Fruit fly (Drosophila melanogaster) whole organism, embryonic: ENCODE results near the gene mh.
A peak's percentile ranks its signal among the peaks of the same experiment; 100 is the strongest.

Source experiments
- Atf6 ChIP-seq: fragments of 200-800 bp; sonication (Bioruptor generic); IDR thresholded peaks from 2 replicates; pipeline ENCODE4 v1.3.6; 2022; ENCODE audit warnings: missing biosample characterization, missing genetic modification characterization
- CG10366 ChIP-seq: fragments of 200-800 bp; sonication (Bioruptor generic); IDR thresholded peaks from 2 replicates; pipeline ENCODE4 v1.3.6; 2022; ENCODE audit warnings: missing biosample characterization, missing genetic modification characterization
- CG12659 ChIP-seq: fragments of 200-800 bp; sonication (Bioruptor generic); optimal IDR thresholded peaks from 3 replicates; lab custom pipeline; 2017; ENCODE audit warnings: mild to moderate bottlenecking, missing biosample characterization, missing genetic modification reagents, missing genetic modification characterization
- CG13894 ChIP-seq: fragments of 200-800 bp; sonication (Bioruptor generic); optimal IDR thresholded peaks from 3 replicates; lab custom pipeline; 2018; ENCODE audit warnings: missing biosample characterization, mild to moderate bottlenecking, missing genetic modification characterization, moderate library complexity
- CG14710 ChIP-seq: fragments of 200-800 bp; sonication (Bioruptor generic); optimal IDR thresholded peaks from 3 replicates; lab custom pipeline; 2019; ENCODE audit warnings: missing biosample characterization, mild to moderate bottlenecking, missing genetic modification characterization, moderate library complexity
- CG15011 ChIP-seq: fragments of 200-800 bp; sonication (Bioruptor generic); optimal IDR thresholded peaks from 3 replicates; lab custom pipeline; 2018; ENCODE audit warnings: missing biosample characterization, mild to moderate bottlenecking, missing genetic modification characterization
- CG1647 ChIP-seq: fragments of 200-800 bp; sonication (Bioruptor generic); optimal IDR thresholded peaks from 3 replicates; lab custom pipeline; 2016; ENCODE audit warnings: missing biosample characterization, missing genetic modification characterization
- CG16813 ChIP-seq: fragments of 200-800 bp; sonication (Bioruptor generic); IDR thresholded peaks from 3 replicates; pipeline ENCODE4 v1.3.6; 2022; ENCODE audit warnings: missing biosample characterization, missing genetic modification characterization; ENCODE audit not compliant: partially characterized antibody
- CG18262 ChIP-seq: fragments of 200-800 bp; optimal IDR thresholded peaks from 3 replicates; lab custom pipeline; 2019; ENCODE audit warnings: missing biosample characterization, mild to moderate bottlenecking, missing genetic modification characterization, moderate library complexity
- CG18476 ChIP-seq: fragments of 200-800 bp; sonication (Bioruptor generic); optimal IDR thresholded peaks from 2 replicates; lab custom pipeline; 2016; ENCODE audit warnings: missing biosample characterization, mild to moderate bottlenecking, missing genetic modification characterization
- CG18599 ChIP-seq: fragments of 200-800 bp; sonication (Bioruptor generic); optimal IDR thresholded peaks from 3 replicates; lab custom pipeline; 2017; ENCODE audit warnings: missing biosample characterization, missing genetic modification characterization, mild to moderate bottlenecking, moderate library complexity, missing genetic modification reagents
- CG31365 ChIP-seq: fragments of 200-800 bp; sonication (Bioruptor generic); optimal IDR thresholded peaks from 2 replicates; lab custom pipeline; 2018; ENCODE audit warnings: missing biosample characterization, mild to moderate bottlenecking, missing genetic modification characterization
- CG32772 ChIP-seq: fragments of 200-800 bp; sonication (Bioruptor generic); IDR thresholded peaks from 2 replicates; pipeline ENCODE4 v1.3.6; 2022; ENCODE audit warnings: missing biosample characterization, missing genetic modification characterization
- CG5180 ChIP-seq: fragments of 200-800 bp; sonication (Bioruptor generic); optimal IDR thresholded peaks from 3 replicates; lab custom pipeline; 2017; ENCODE audit warnings: missing biosample characterization, missing genetic modification characterization, mild to moderate bottlenecking, moderate library complexity, missing genetic modification reagents
- CG7928 ChIP-seq: fragments of 200-800 bp; sonication (Bioruptor generic); optimal IDR thresholded peaks from 2 replicates; lab custom pipeline; 2017; ENCODE audit warnings: missing biosample characterization, mild to moderate bottlenecking, missing genetic modification characterization
- CG8765 ChIP-seq: fragments of 200-800 bp; sonication (Bioruptor generic); IDR thresholded peaks from 2 replicates; pipeline ENCODE4 v1.3.6; 2022; ENCODE audit warnings: missing biosample characterization, missing genetic modification characterization
- CG9609 ChIP-seq: fragments of 200-800 bp; sonication (Bioruptor generic); optimal IDR thresholded peaks from 3 replicates; lab custom pipeline; 2016; ENCODE audit warnings: missing biosample characterization, missing genetic modification characterization
- CG9797 ChIP-seq: fragments of 200-800 bp; sonication (Bioruptor generic); optimal IDR thresholded peaks from 3 replicates; lab custom pipeline; 2018; ENCODE audit warnings: missing biosample characterization, mild to moderate bottlenecking, missing genetic modification characterization
- CG9817 ChIP-seq: fragments of 200-800 bp; sonication (Bioruptor generic); optimal IDR thresholded peaks from 2 replicates; lab custom pipeline; 2018; ENCODE audit warnings: missing biosample characterization, mild to moderate bottlenecking, missing genetic modification characterization, moderate library complexity
- CkIIα-i1 ChIP-seq: fragments of 200-800 bp; sonication (Bioruptor generic); IDR thresholded peaks from 2 replicates; pipeline ENCODE4 v1.3.6; 2022; ENCODE audit warnings: missing biosample characterization, missing genetic modification characterization
- Dref ChIP-seq: fragments of 200-800 bp; sonication (Bioruptor generic); IDR thresholded peaks from 2 replicates; pipeline ENCODE4 v1.3.6; 2022; ENCODE audit warnings: missing biosample characterization, missing genetic modification characterization
- Ets97D ChIP-seq: fragments of 200-800 bp; sonication (Bioruptor generic); optimal IDR thresholded peaks from 3 replicates; lab custom pipeline; 2016; ENCODE audit warnings: missing biosample characterization, missing genetic modification characterization
- Fer2 ChIP-seq: fragments of 200-800 bp; sonication (Bioruptor generic); optimal IDR thresholded peaks from 2 replicates; lab custom pipeline; 2018; ENCODE audit warnings: missing biosample characterization, mild to moderate bottlenecking, missing genetic modification characterization, moderate library complexity
- Hr78 ChIP-seq, 2 experiments: fragments of 200-800 bp in 1 of 2; fragments of >200 bp in 1 of 2; sonication (Bioruptor generic) in 1 of 2; optimal IDR thresholded peaks; 2 replicates each; lab custom pipeline; 2017 to 2019; ENCODE audit warnings: missing biosample characterization in 2 of 2, missing genetic modification characterization in 2 of 2, mild to moderate bottlenecking in 1 of 2, moderate library complexity in 1 of 2
- Jarid2 ChIP-seq: fragments of 200-800 bp; sonication (Bioruptor generic); optimal IDR thresholded peaks from 3 replicates; lab custom pipeline; 2017; ENCODE audit warnings: mild to moderate bottlenecking, missing biosample characterization, missing genetic modification reagents, missing genetic modification characterization
- Nf-YC ChIP-seq: fragments of 200-800 bp; optimal IDR thresholded peaks from 3 replicates; lab custom pipeline; 2019; ENCODE audit warnings: missing biosample characterization, mild to moderate bottlenecking, missing genetic modification characterization, moderate library complexity
- Poxn ChIP-seq: fragments of 200-800 bp; sonication (Bioruptor generic); IDR thresholded peaks from 2 replicates; pipeline ENCODE4 v1.3.6; 2022; ENCODE audit warnings: missing biosample characterization, missing genetic modification characterization
- Sox100B ChIP-seq: fragments of 200-800 bp; sonication (Bioruptor generic); optimal IDR thresholded peaks from 3 replicates; lab custom pipeline; 2018; ENCODE audit warnings: missing biosample characterization, mild to moderate bottlenecking, missing genetic modification characterization
- Stat92E ChIP-seq, 3 experiments: fragments of >200 bp in 2 of 3; fragments of 200-800 bp in 1 of 3; sonication (Bioruptor generic) in 1 of 3; optimal IDR thresholded peaks; 2 replicates each; lab custom pipeline; 2017 to 2019; ENCODE audit warnings: missing biosample characterization in 3 of 3, missing genetic modification characterization in 3 of 3, mild to moderate bottlenecking in 1 of 3, moderate library complexity in 1 of 3
- YL-1 ChIP-seq: fragments of 200-800 bp; sonication (Bioruptor generic); optimal IDR thresholded peaks from 3 replicates; lab custom pipeline; 2017; ENCODE audit warnings: missing biosample characterization, mild to moderate bottlenecking, missing genetic modification characterization
- az2 ChIP-seq: fragments of 200-800 bp; sonication (Bioruptor generic); optimal IDR thresholded peaks from 3 replicates; lab custom pipeline; 2016; ENCODE audit warnings: missing biosample characterization, missing genetic modification characterization
- chinmo ChIP-seq: fragments of 200-800 bp; sonication (Bioruptor generic); IDR thresholded peaks from 4 replicates; pipeline ENCODE4 v1.3.6; 2022; ENCODE audit warnings: missing biosample characterization, missing genetic modification characterization; ENCODE audit not compliant: partially characterized antibody
- da ChIP-seq: fragments of 200-800 bp; sonication (Bioruptor generic); optimal IDR thresholded peaks from 2 replicates; lab custom pipeline; 2016; ENCODE audit warnings: missing biosample characterization, missing genetic modification characterization
- ems ChIP-seq: fragments of 200-800 bp; sonication (Bioruptor generic); optimal IDR thresholded peaks from 3 replicates; lab custom pipeline; 2016; ENCODE audit warnings: missing biosample characterization, missing genetic modification characterization
- eve ChIP-seq, 2 experiments: fragments of >200 bp; optimal IDR thresholded peaks; 2 replicates each; lab custom pipeline; 2017; ENCODE audit warnings: missing biosample characterization in 2 of 2, missing genetic modification characterization in 2 of 2
- fd3F ChIP-seq: fragments of 200-800 bp; sonication (Bioruptor generic); optimal IDR thresholded peaks from 2 replicates; lab custom pipeline; 2018; ENCODE audit warnings: missing biosample characterization, mild to moderate bottlenecking, missing genetic modification characterization, moderate library complexity
- gcm ChIP-seq: fragments of 200-800 bp; sonication (Bioruptor generic); optimal IDR thresholded peaks from 2 replicates; lab custom pipeline; 2019; ENCODE audit warnings: missing biosample characterization, mild to moderate bottlenecking, missing genetic modification characterization, moderate library complexity
- jing ChIP-seq: fragments of 200-800 bp; sonication (Bioruptor generic); optimal IDR thresholded peaks from 2 replicates; lab custom pipeline; 2018; ENCODE audit warnings: missing biosample characterization, mild to moderate bottlenecking, missing genetic modification characterization
- maf-S ChIP-seq: fragments of 200-800 bp; sonication (Bioruptor generic); optimal IDR thresholded peaks from 2 replicates; lab custom pipeline; 2016; ENCODE audit warnings: missing biosample characterization, missing genetic modification characterization
- mam ChIP-seq: fragments of 200-800 bp; sonication (Bioruptor generic); optimal IDR thresholded peaks from 3 replicates; lab custom pipeline; 2016; ENCODE audit warnings: missing biosample characterization, missing genetic modification characterization
- odd ChIP-seq: fragments of 200-800 bp; sonication (Bioruptor generic); optimal IDR thresholded peaks from 2 replicates; lab custom pipeline; 2017; ENCODE audit warnings: missing biosample characterization, mild to moderate bottlenecking, missing genetic modification characterization
- otp ChIP-seq: fragments of 200-800 bp; sonication (Bioruptor generic); IDR thresholded peaks from 3 replicates; pipeline ENCODE4, ENCODE4 v1.3.6; 2022; ENCODE audit warnings: missing biosample characterization, missing genetic modification characterization
- pan ChIP-seq, 4 experiments: fragments of >200 bp in 3 of 4; fragments of 200-800 bp in 1 of 4; sonication (Bioruptor generic) in 1 of 4; optimal IDR thresholded peaks in 3 of 4; IDR thresholded peaks in 1 of 4; 2 replicates each; pipeline versions ENCODE4 v1.3.6 to Lab custom; 2017 to 2022; ENCODE audit warnings: missing biosample characterization in 2 of 4, missing genetic modification characterization in 2 of 4, mixed read lengths in 1 of 4
- peb ChIP-seq: fragments of 200-800 bp; sonication (Bioruptor generic); IDR thresholded peaks from 2 replicates; pipeline ENCODE4 v1.3.6; 2022; ENCODE audit warnings: missing biosample characterization, missing genetic modification characterization
- pho ChIP-seq: fragments of 200-800 bp; sonication (Bioruptor generic); optimal IDR thresholded peaks from 2 replicates; lab custom pipeline; 2016; ENCODE audit warnings: missing biosample characterization, missing genetic modification characterization
- row ChIP-seq: fragments of 200-800 bp; sonication (Bioruptor generic); IDR thresholded peaks from 3 replicates; pipeline ENCODE4 v1.3.6; 2022; ENCODE audit warnings: missing biosample characterization, missing genetic modification characterization
- salm ChIP-seq: fragments of 200-800 bp; sonication (Bioruptor generic); optimal IDR thresholded peaks from 2 replicates; lab custom pipeline; 2018; ENCODE audit warnings: missing biosample characterization, mild to moderate bottlenecking, missing genetic modification characterization
- schlank ChIP-seq: fragments of 200-800 bp; sonication (Bioruptor generic); optimal IDR thresholded peaks from 2 replicates; lab custom pipeline; 2018; ENCODE audit warnings: missing biosample characterization, mild to moderate bottlenecking, missing genetic modification characterization
- so ChIP-seq: fragments of 200-800 bp; sonication (Bioruptor generic); IDR thresholded peaks from 3 replicates; pipeline ENCODE4 v1.3.6; 2022; ENCODE audit warnings: missing biosample characterization, missing genetic modification characterization
- tgo ChIP-seq: fragments of 200-800 bp; sonication (Bioruptor generic); IDR thresholded peaks from 3 replicates; pipeline ENCODE4 v1.3.6; 2022; ENCODE audit warnings: missing biosample characterization, missing genetic modification characterization

Gene mh

dm6 chrX:15482236-15482660 lies 7.0 kb upstream of the mh start, which contains the start of gene CG6340 (continued):
- TF ChIP-seq gcm (GFP tag; lab: Kevin White, UChicago) (no peak), CG13894 (tag; lab: Kevin White, UChicago) (no peak), odd (no peak), da (GFP tag; lab: Kevin White, UChicago) (no peak), row (GFP tag; lab: Robert Waterston, UW) (0 out of 3 replicates have a peak, but pooled peaks have one; percentile 13), eve (GFP tag; optimal IDR thresholded peaks at IDR 0.05; lab: Kevin White, UChicago) (no peak), CG14710 (tag; lab: Kevin White, UChicago) (peak; percentile 29), Stat92E (GFP tag; optimal IDR thresholded peaks at IDR 0.05; lab: Kevin White, UChicago) (no peak), mam (GFP tag; lab: Kevin White, UChicago) (no peak), so (no peak), CG7928 (no peak), otp (no peak), jing (no peak), Fer2 (tag; lab: Kevin White, UChicago) (no peak), CG31365 (tag; lab: Kevin White, UChicago) (no peak), CG1647 (GFP tag; lab: Kevin White, UChicago) (no peak), CkIIα-i1 (no peak), CG9609 (GFP tag; lab: Kevin White, UChicago) (no peak), pho (GFP tag; lab: Kevin White, UChicago) (no peak), CG12659 (peak; percentile 52), Poxn (GFP tag; lab: Robert Waterston, UW) (no peak), Ets97D (GFP tag; lab: Kevin White, UChicago) (peak; percentile 60), CG18262 (no peak), maf-S (no peak), Atf6 (GFP tag; lab: Robert Waterston, UW) (no peak), peb (GFP tag; lab: Robert Waterston, UW) (no peak), CG8765 (no peak), az2 (GFP tag; lab: Kevin White, UChicago) (no peak), CG10366 (GFP tag; lab: Robert Waterston, UW) (no peak), YL-1 (GFP tag; lab: Kevin White, UChicago) (peak; percentile 56), salm (tag; lab: Kevin White, UChicago) (no peak), Hr78 (GFP tag; optimal IDR thresholded peaks at IDR 0.05; lab: Kevin White, UChicago) (no peak), Dref (peak; percentile 79), fd3F (GFP tag; lab: Kevin White, UChicago) (no peak), pan (optimal IDR thresholded peaks at IDR 0.05; lab: Kevin White, UChicago) (no peak), pan (GFP tag; optimal IDR thresholded peaks at IDR 0.05 in 1 of 2, IDR thresholded peaks at IDR 0.05 in 1 of 2) (no peak), CG16813 (peak; percentile 76), chinmo (GFP tag; lab: Robert Waterston, UW) (peak; percentile 75; the same call in 1 of the 4 replicates), CG5180 (GFP tag; lab: Kevin White, UChicago) (no peak), ems (no peak), Sox100B (no peak), Nf-YC (tag; lab: Kevin White, UChicago) (no peak), CG32772 (GFP tag; lab: Robert Waterston, UW) (0 out of 2 replicates have a peak, but pooled peaks have one; percentile 24), schlank (tag; lab: Kevin White, UChicago) (no peak), CG18476 (GFP tag; lab: Kevin White, UChicago) (no peak), Jarid2 (GFP tag; lab: Kevin White, UChicago) (no peak), CG9817 (tag; lab: Kevin White, UChicago) (no peak), tgo (GFP tag; lab: Robert Waterston, UW) (no peak), CG18599 (no peak), CG15011 (GFP tag; lab: Kevin White, UChicago) (no peak), CG9797 (GFP tag; lab: Kevin White, UChicago) (peak; percentile 60)
